Worm (Caenorhabditis elegans) whole organism, young adult: ENCODE measurements around the gene sas-1.

Experiments
- C06A6.2 ChIP-seq: fragments of 200-800 bp; sonication (Bioruptor generic); conservative IDR thresholded peaks from 2 replicates; pipeline ENCODE4 v1.3.6; 2022; ENCODE audit warnings: missing genetic modification characterization, missing compliant biosample characterization
- D2030.7 ChIP-seq: fragments of 200-800 bp; sonication (Bioruptor generic); IDR thresholded peaks from 2 replicates; pipeline ENCODE4 v1.3.6; 2022; ENCODE audit warnings: missing genetic modification reagents, missing genetic modification characterization, missing compliant biosample characterization
- F37B4.10 ChIP-seq: fragments of 200-800 bp; sonication (Bioruptor generic); IDR thresholded peaks from 2 replicates; pipeline ENCODE4 v1.3.6; 2022; ENCODE audit warnings: missing genetic modification characterization, missing compliant biosample characterization
- F55B11.4 ChIP-seq: sonication (generic microtip); optimal IDR thresholded peaks from 2 replicates; lab custom pipeline; 2016; ENCODE audit warnings: missing compliant biosample characterization, missing genetic modification characterization, borderline replicate concordance; ENCODE audit not compliant: insufficient read depth
- K11D2.4 ChIP-seq: fragments of 200-800 bp; sonication (Bioruptor generic); IDR thresholded peaks from 2 replicates; pipeline ENCODE4 v1.3.6; 2022; ENCODE audit warnings: missing genetic modification reagents, missing genetic modification characterization, missing compliant biosample characterization
- T26A5.8 ChIP-seq: sonication (generic microtip); optimal IDR thresholded peaks from 2 replicates; lab custom pipeline; 2016; ENCODE audit warnings: missing genetic modification characterization, missing compliant biosample characterization
- Y53G8AR.9 ChIP-seq: fragments of 200-800 bp; sonication (Bioruptor generic); conservative IDR thresholded peaks from 2 replicates; pipeline ENCODE4 v1.3.6; 2022; ENCODE audit warnings: missing genetic modification reagents, missing genetic modification characterization, missing compliant biosample characterization
- Y95B8A.8 ChIP-seq: fragments of 200-800 bp; sonication (Bioruptor generic); IDR thresholded peaks from 2 replicates; pipeline ENCODE4 v1.3.6; 2022; ENCODE audit warnings: missing genetic modification reagents, missing genetic modification characterization, missing compliant biosample characterization
- akir-1 ChIP-seq: fragments of 200-800 bp; sonication (Bioruptor generic); optimal IDR thresholded peaks from 2 replicates; lab custom pipeline; 2018; ENCODE audit warnings: mild to moderate bottlenecking, missing genetic modification characterization, moderate library complexity, missing compliant biosample characterization
- ama-1 ChIP-seq, 3 experiments: fragments of 150-350 bp in 1 of 3; sonication (generic microtip) in 2 of 3; optimal IDR thresholded peaks; 2 replicates each; lab custom pipeline; 2014 to 2018; ENCODE audit warnings: missing biosample characterization in 2 of 3, missing genetic modification characterization in 2 of 3, missing genetic modification reagents in 2 of 3
- aptf-3 ChIP-seq: fragments of 200-800 bp; sonication (Bioruptor generic); IDR thresholded peaks from 2 replicates; pipeline ENCODE4 v1.3.6; 2022; ENCODE audit warnings: missing genetic modification characterization, missing compliant biosample characterization
- attf-3 ChIP-seq: fragments of 200-800 bp; sonication (Bioruptor generic); conservative IDR thresholded peaks from 2 replicates; pipeline ENCODE4 v1.3.6; 2022; ENCODE audit warnings: missing genetic modification reagents, missing genetic modification characterization, missing compliant biosample characterization
- attf-5 ChIP-seq: fragments of 200-800 bp; sonication (Bioruptor generic); optimal IDR thresholded peaks from 2 replicates; lab custom pipeline; 2018; ENCODE audit warnings: mild to moderate bottlenecking, missing genetic modification characterization, missing compliant biosample characterization
- ccch-3 ChIP-seq: fragments of 200-800 bp; sonication (Bioruptor generic); optimal IDR thresholded peaks from 2 replicates; lab custom pipeline; 2018; ENCODE audit warnings: mild to moderate bottlenecking, missing genetic modification characterization, missing compliant biosample characterization
- ceh-100 ChIP-seq: fragments of 200-800 bp; sonication (Bioruptor generic); IDR thresholded peaks from 2 replicates; pipeline ENCODE4 v1.3.6; 2022; ENCODE audit warnings: missing genetic modification reagents, missing genetic modification characterization, missing compliant biosample characterization
- ceh-79 ChIP-seq: sonication (generic microtip); optimal IDR thresholded peaks from 2 replicates; lab custom pipeline; 2017; ENCODE audit warnings: mild to moderate bottlenecking, missing genetic modification characterization, missing compliant biosample characterization
- dox-1 ChIP-seq: fragments of 200-800 bp; sonication (Bioruptor generic); IDR thresholded peaks from 2 replicates; pipeline ENCODE4 v1.3.6; 2022; ENCODE audit warnings: missing genetic modification reagents, missing genetic modification characterization, missing compliant biosample characterization
- dpff-1 ChIP-seq: sonication (generic microtip); optimal IDR thresholded peaks from 2 replicates; lab custom pipeline; 2017; ENCODE audit warnings: mild to moderate bottlenecking, missing genetic modification characterization, missing compliant biosample characterization
- egl-44 ChIP-seq: fragments of 200-800 bp; sonication (Bioruptor generic); IDR thresholded peaks from 2 replicates; pipeline ENCODE4 v1.3.6; 2022; ENCODE audit warnings: missing genetic modification reagents, missing genetic modification characterization, missing compliant biosample characterization
- ets-4 ChIP-seq: fragments of 200-800 bp; sonication (Bioruptor generic); optimal IDR thresholded peaks from 2 replicates; lab custom pipeline; 2018; ENCODE audit warnings: mild to moderate bottlenecking, missing genetic modification characterization, missing compliant biosample characterization
- hlh-26 ChIP-seq: fragments of 200-800 bp; sonication (Bioruptor generic); conservative IDR thresholded peaks from 2 replicates; pipeline ENCODE4 v1.3.6; 2022; ENCODE audit warnings: missing genetic modification reagents, missing genetic modification characterization, missing compliant biosample characterization
- hmg-20 ChIP-seq: fragments of 200-800 bp; sonication (Bioruptor generic); IDR thresholded peaks from 2 replicates; pipeline ENCODE4 v1.3.6; 2022; ENCODE audit warnings: missing genetic modification reagents, missing genetic modification characterization, missing compliant biosample characterization
- hrde-1 ChIP-seq: sonication (generic microtip); optimal IDR thresholded peaks from 2 replicates; lab custom pipeline; 2016; ENCODE audit warnings: missing genetic modification characterization, mild to moderate bottlenecking, missing compliant biosample characterization, moderate library complexity, missing genotype, missing genetic modification reagents, borderline replicate concordance
- lin-26 ChIP-seq: fragments of 200-800 bp; sonication (Bioruptor generic); IDR thresholded peaks from 2 replicates; pipeline ENCODE4 v1.3.6; 2022; ENCODE audit warnings: missing genetic modification reagents, missing genetic modification characterization, missing compliant biosample characterization
- madf-6 ChIP-seq: fragments of 200-800 bp; sonication (Bioruptor generic); IDR thresholded peaks from 2 replicates; pipeline ENCODE4 v1.3.6; 2022; ENCODE audit warnings: missing genetic modification reagents, missing genetic modification characterization, missing compliant biosample characterization
- mxl-1 ChIP-seq: sonication (generic microtip); optimal IDR thresholded peaks from 2 replicates; lab custom pipeline; 2016; ENCODE audit warnings: missing genetic modification characterization, missing compliant biosample characterization
- nfyb-1 ChIP-seq: fragments of 200-800 bp; sonication (Bioruptor generic); IDR thresholded peaks from 2 replicates; pipeline ENCODE4 v1.3.6; 2022; ENCODE audit warnings: missing genetic modification reagents, missing genetic modification characterization, missing compliant biosample characterization
- nhr-179 ChIP-seq: sonication (generic microtip); optimal IDR thresholded peaks from 2 replicates; lab custom pipeline; 2016; ENCODE audit warnings: mild to moderate bottlenecking, missing genetic modification characterization, missing compliant biosample characterization
- rpc-1 ChIP-seq, 2 experiments: fragments of 150-350 bp in 1 of 2; sonication (generic microtip) in 1 of 2; optimal IDR thresholded peaks; 2 replicates each; lab custom pipeline; 2014 to 2018; ENCODE audit warnings: missing biosample characterization in 1 of 2, missing genetic modification characterization in 1 of 2, missing genetic modification reagents in 1 of 2, missing genotype in 1 of 2
- sdz-38 ChIP-seq: sonication (generic microtip); optimal IDR thresholded peaks from 2 replicates; lab custom pipeline; 2016; ENCODE audit warnings: missing genotype, missing genetic modification characterization, missing compliant biosample characterization
- sea-2 ChIP-seq: fragments of 200-800 bp; sonication (Bioruptor generic); IDR thresholded peaks from 2 replicates; pipeline ENCODE4 v1.3.6; 2022; ENCODE audit warnings: missing genetic modification characterization, missing compliant biosample characterization
- somi-1 ChIP-seq: fragments of 200-800 bp; sonication (Bioruptor generic); optimal IDR thresholded peaks from 2 replicates; lab custom pipeline; 2018; ENCODE audit warnings: mild to moderate bottlenecking, missing genetic modification characterization, missing compliant biosample characterization
- sptf-2 ChIP-seq: fragments of 200-800 bp; sonication (Bioruptor generic); optimal IDR thresholded peaks from 2 replicates; lab custom pipeline; 2018; ENCODE audit warnings: mild to moderate bottlenecking, missing genetic modification characterization, missing compliant biosample characterization
- tlf-1 ChIP-seq: fragments of 200-800 bp; sonication (Bioruptor generic); optimal IDR thresholded peaks from 2 replicates; lab custom pipeline; 2018; ENCODE audit warnings: mild to moderate bottlenecking, missing genetic modification characterization, missing compliant biosample characterization
- ztf-26 ChIP-seq: sonication (generic microtip); optimal IDR thresholded peaks from 2 replicates; lab custom pipeline; 2017; ENCODE audit warnings: missing genetic modification characterization, missing compliant biosample characterization
- ztf-3 ChIP-seq: fragments of 200-800 bp; sonication (Bioruptor generic); optimal IDR thresholded peaks from 2 replicates; lab custom pipeline; 2018; ENCODE audit warnings: mild to moderate bottlenecking, missing genetic modification characterization, missing compliant biosample characterization

The sas-1 gene

DNA sequence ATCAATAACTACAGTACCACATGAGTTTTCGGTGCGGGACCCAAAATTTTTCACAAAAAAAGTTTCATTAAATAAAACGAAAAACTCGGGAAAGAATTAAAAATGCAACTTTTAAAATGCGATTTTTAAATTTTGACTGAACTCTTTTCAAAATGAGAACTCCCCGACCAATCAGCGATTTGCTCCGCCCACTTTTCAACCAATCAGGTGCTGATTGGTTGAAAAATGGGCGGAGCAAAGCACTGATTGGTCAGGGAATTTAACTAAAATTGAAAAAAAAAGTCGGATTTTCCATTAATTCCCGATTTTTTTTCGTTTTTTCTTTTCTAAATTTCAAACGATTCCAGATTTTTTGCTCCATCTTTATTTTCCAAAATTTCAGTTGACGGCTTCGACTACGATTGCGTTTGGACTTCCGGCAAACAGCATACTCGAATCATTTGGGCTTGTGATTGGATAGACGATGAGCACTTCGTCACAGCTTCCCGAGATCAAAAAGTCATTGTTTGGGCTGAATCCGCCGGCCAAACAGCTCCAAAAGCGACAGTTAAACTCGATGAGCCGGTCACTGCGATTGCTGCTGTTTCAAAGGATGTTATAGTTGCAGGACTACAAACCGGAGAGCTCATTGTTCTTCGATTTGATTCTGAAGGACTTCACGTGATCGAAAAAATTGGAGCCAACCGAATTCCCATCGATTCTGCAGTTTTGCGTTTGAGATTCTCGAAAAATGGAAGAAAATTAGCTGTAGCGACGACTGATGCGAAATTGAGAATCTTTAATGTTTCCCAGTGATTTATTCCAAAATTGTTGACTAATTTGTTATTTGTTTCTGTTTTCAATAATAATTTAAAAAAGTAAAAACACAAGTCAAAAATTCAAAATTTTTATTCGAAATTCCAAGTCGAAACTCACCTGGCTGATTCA, 13.7 kb upstream of the sas-1 start (continued):
- no peak for TF ChIP-seq T26A5.8 (tag; lab: Kevin White, UChicago)
- no peak for TF ChIP-seq hmg-20
- TF ChIP-seq akir-1 (GFP tag; lab: Kevin White, UChicago): no peak
- TF ChIP-seq F37B4.10 (GFP tag; lab: Robert Waterston, UW): 0 out of 2 replicates have a peak, but pooled peaks have one; percentile 32
- TF ChIP-seq K11D2.4 (GFP tag; lab: Robert Waterston, UW): no peak
- no peak for TF ChIP-seq dox-1
- no peak for TF ChIP-seq ztf-3
- no peak for TF ChIP-seq aptf-3 (GFP tag; lab: Robert Waterston, UW)
- TF ChIP-seq sea-2 (GFP tag; lab: Robert Waterston, UW): no peak
- TF ChIP-seq madf-6 (GFP tag; lab: Robert Waterston, UW): peak; percentile 30; the same call in 1 of the 2 replicates
- TF ChIP-seq hrde-1 (tag; lab: Kevin White, UChicago): peak; percentile 61
- TF ChIP-seq nhr-179: no peak
- TF ChIP-seq Y95B8A.8 (GFP tag; lab: Robert Waterston, UW): no peak
- TF ChIP-seq ccch-3 (GFP tag; lab: Kevin White, UChicago): no peak
- no peak for TF ChIP-seq lin-26 (GFP tag; lab: Robert Waterston, UW)
- no peak for TF ChIP-seq C06A6.2 (GFP tag; lab: Robert Waterston, UW)
- no peak for TF ChIP-seq attf-5 (GFP tag; lab: Kevin White, UChicago)
- TF ChIP-seq somi-1 (GFP tag; lab: Kevin White, UChicago): no peak
- no peak for TF ChIP-seq sdz-38 (tag; lab: Kevin White, UChicago)
- TF ChIP-seq Y53G8AR.9 (GFP tag; lab: Robert Waterston, UW): no peak
- TF ChIP-seq ztf-26 (tag; lab: Kevin White, UChicago): no peak
- no peak for TF ChIP-seq ceh-100 (GFP tag; lab: Robert Waterston, UW)
- no peak for TF ChIP-seq rpc-1 (optimal IDR thresholded peaks at IDR 0.05; lab: Kevin White, UChicago)
- no peak for TF ChIP-seq rpc-1 (tag; optimal IDR thresholded peaks at IDR 0.05; lab: Kevin White, UChicago)
- TF ChIP-seq ama-1 (optimal IDR thresholded peaks at IDR 0.05; lab: Kevin White, UChicago): peak; percentile 18
- TF ChIP-seq ama-1 (GFP tag; optimal IDR thresholded peaks at IDR 0.05; lab: Kevin White, UChicago): no peak
- no peak for TF ChIP-seq attf-3
- TF ChIP-seq egl-44 (GFP tag; lab: Robert Waterston, UW): no peak
- TF ChIP-seq ets-4 (GFP tag; lab: Kevin White, UChicago): no peak
- no peak for TF ChIP-seq hlh-26 (GFP tag; lab: Robert Waterston, UW)
- TF ChIP-seq ceh-79 (tag; lab: Kevin White, UChicago): no peak
- no peak for TF ChIP-seq F55B11.4 (tag; lab: Kevin White, UChicago)
- no peak for TF ChIP-seq dpff-1
- TF ChIP-seq mxl-1: no peak
- TF ChIP-seq tlf-1 (GFP tag; lab: Kevin White, UChicago): no peak
- no peak for TF ChIP-seq D2030.7 (GFP tag; lab: Robert Waterston, UW)
- no peak for TF ChIP-seq sptf-2
- TF ChIP-seq nfyb-1 (GFP tag; lab: Robert Waterston, UW): peak; percentile 40; the same call in 1 of the 2 replicates
